Worm (Caenorhabditis elegans) whole organism, young adult: ENCODE results near the gene Y53C12B.1.
A peak's percentile ranks its signal among the peaks of the same experiment; 100 is the strongest.

ENCODE experiments used
- B0019.2 ChIP-seq: fragments of 200-800 bp; sonication (Bioruptor generic); conservative IDR thresholded peaks from 2 replicates; pipeline ENCODE4 v1.3.6; 2022; ENCODE audit warnings: missing genetic modification reagents, missing genetic modification characterization, missing compliant biosample characterization
- B0035.1 ChIP-seq: sonication (generic microtip); optimal IDR thresholded peaks from 2 replicates; lab custom pipeline; 2016; ENCODE audit warnings: missing genetic modification characterization, mild to moderate bottlenecking, missing compliant biosample characterization, missing genotype, missing genetic modification reagents
- B0336.3 ChIP-seq: fragments of 200-800 bp; sonication (Bioruptor generic); IDR thresholded peaks from 2 replicates; pipeline ENCODE4 v1.3.6; 2022; ENCODE audit warnings: missing genetic modification characterization, missing compliant biosample characterization
- F23B12.7 ChIP-seq: sonication (generic microtip); optimal IDR thresholded peaks from 2 replicates; lab custom pipeline; 2017; ENCODE audit warnings: missing genetic modification characterization, mild to moderate bottlenecking, missing compliant biosample characterization, antibody characterized with exemption, moderate library complexity; ENCODE audit not compliant: insufficient read depth
- F39B2.1 ChIP-seq: fragments of 200-800 bp; sonication (Bioruptor generic); IDR thresholded peaks from 2 replicates; pipeline ENCODE4 v1.3.6; 2022; ENCODE audit warnings: missing genetic modification reagents, missing genetic modification characterization, missing compliant biosample characterization
- K11D2.4 ChIP-seq: fragments of 200-800 bp; sonication (Bioruptor generic); IDR thresholded peaks from 2 replicates; pipeline ENCODE4 v1.3.6; 2022; ENCODE audit warnings: missing genetic modification reagents, missing genetic modification characterization, missing compliant biosample characterization
- T26A5.8 ChIP-seq: sonication (generic microtip); optimal IDR thresholded peaks from 2 replicates; lab custom pipeline; 2016; ENCODE audit warnings: missing genetic modification characterization, missing compliant biosample characterization
- Y53F4B.3 ChIP-seq: fragments of 200-800 bp; sonication (Bioruptor generic); IDR thresholded peaks from 2 replicates; pipeline ENCODE4 v1.3.6; 2022; ENCODE audit warnings: missing genetic modification reagents, missing genetic modification characterization, missing compliant biosample characterization
- Y79H2A.3 ChIP-seq: fragments of 200-800 bp; sonication (Bioruptor generic); conservative IDR thresholded peaks from 2 replicates; pipeline ENCODE4 v1.3.6; 2022; ENCODE audit warnings: missing genetic modification reagents, missing genetic modification characterization, missing compliant biosample characterization
- aptf-2 ChIP-seq: fragments of 200-800 bp; sonication (Bioruptor generic); conservative IDR thresholded peaks from 2 replicates; pipeline ENCODE4 v1.3.6; 2022; ENCODE audit warnings: missing genetic modification reagents, missing genetic modification characterization, missing compliant biosample characterization
- atf-7 ChIP-seq: sonication (generic microtip); optimal IDR thresholded peaks from 2 replicates; lab custom pipeline; 2017; ENCODE audit warnings: mild to moderate bottlenecking, missing genetic modification characterization, missing compliant biosample characterization
- athp-1 ChIP-seq: sonication (generic microtip); optimal IDR thresholded peaks from 2 replicates; lab custom pipeline; 2017; ENCODE audit warnings: mild to moderate bottlenecking, missing genetic modification characterization, missing compliant biosample characterization
- attf-6 ChIP-seq: fragments of 200-800 bp; sonication (Bioruptor generic); IDR thresholded peaks from 2 replicates; pipeline ENCODE4 v1.3.6; 2022; ENCODE audit warnings: missing genetic modification reagents, missing genetic modification characterization, missing compliant biosample characterization
- bed-1 ChIP-seq: fragments of 200-800 bp; sonication (Bioruptor generic); IDR thresholded peaks from 2 replicates; pipeline ENCODE4 v1.3.6; 2022; ENCODE audit warnings: missing genetic modification reagents, missing genetic modification characterization, missing compliant biosample characterization
- cebp-2 ChIP-seq: fragments of 200-800 bp; sonication (Bioruptor generic); IDR thresholded peaks from 2 replicates; pipeline ENCODE4 v1.3.6; 2022; ENCODE audit warnings: missing genetic modification characterization, missing compliant biosample characterization
- ceh-79 ChIP-seq: sonication (generic microtip); optimal IDR thresholded peaks from 2 replicates; lab custom pipeline; 2017; ENCODE audit warnings: mild to moderate bottlenecking, missing genetic modification characterization, missing compliant biosample characterization
- dpl-1 ChIP-seq: fragments of 150-350 bp; optimal IDR thresholded peaks from 2 replicates; lab custom pipeline; 2014; ENCODE audit warnings: missing biosample characterization, missing genetic modification reagents, missing genetic modification characterization
- egl-44 ChIP-seq: fragments of 200-800 bp; sonication (Bioruptor generic); IDR thresholded peaks from 2 replicates; pipeline ENCODE4 v1.3.6; 2022; ENCODE audit warnings: missing genetic modification reagents, missing genetic modification characterization, missing compliant biosample characterization
- ets-4 ChIP-seq: fragments of 200-800 bp; sonication (Bioruptor generic); optimal IDR thresholded peaks from 2 replicates; lab custom pipeline; 2018; ENCODE audit warnings: mild to moderate bottlenecking, missing genetic modification characterization, missing compliant biosample characterization
- gei-17 ChIP-seq: fragments of 200-800 bp; sonication (Bioruptor generic); optimal IDR thresholded peaks from 2 replicates; lab custom pipeline; 2018; ENCODE audit warnings: mild to moderate bottlenecking, missing genetic modification characterization, missing compliant biosample characterization
- hmg-1.2 ChIP-seq: fragments of 200-800 bp; sonication (Bioruptor generic); IDR thresholded peaks from 2 replicates; pipeline ENCODE4 v1.3.6; 2022; ENCODE audit warnings: missing genetic modification reagents, missing genetic modification characterization, missing compliant biosample characterization
- let-607 ChIP-seq, 2 experiments: fragments of 200-800 bp in 1 of 2; sonication (Bioruptor generic) in 1 of 2; sonication (generic microtip) in 1 of 2; optimal IDR thresholded peaks; 2 replicates each; lab custom pipeline; 2016 to 2018; ENCODE audit warnings: mild to moderate bottlenecking in 2 of 2, missing compliant biosample characterization in 2 of 2, missing genetic modification characterization in 2 of 2, moderate library complexity in 2 of 2, missing genotype in 1 of 2
- lin-35 ChIP-seq, 3 experiments: fragments of 150-350 bp in 2 of 3; sonication (generic microtip) in 1 of 3; optimal IDR thresholded peaks; 2 replicates each; lab custom pipeline; 2014 to 2018; ENCODE audit warnings: missing biosample characterization in 3 of 3, missing genetic modification characterization in 3 of 3, missing genetic modification reagents in 3 of 3
- lir-1 ChIP-seq: fragments of 200-800 bp; sonication (Bioruptor generic); conservative IDR thresholded peaks from 2 replicates; pipeline ENCODE4 v1.3.6; 2022; ENCODE audit warnings: missing genetic modification reagents, missing genetic modification characterization, missing compliant biosample characterization
- lsl-1 ChIP-seq: fragments of 200-800 bp; sonication (Bioruptor generic); optimal IDR thresholded peaks from 2 replicates; lab custom pipeline; 2018; ENCODE audit warnings: mild to moderate bottlenecking, missing genetic modification characterization, moderate library complexity, missing compliant biosample characterization
- lsy-27 ChIP-seq: sonication (generic microtip); optimal IDR thresholded peaks from 2 replicates; lab custom pipeline; 2017; ENCODE audit warnings: missing genetic modification characterization, mild to moderate bottlenecking, missing compliant biosample characterization, antibody characterized with exemption, missing genotype, borderline replicate concordance; ENCODE audit not compliant: insufficient read depth
- madf-10 ChIP-seq: sonication (generic microtip); optimal IDR thresholded peaks from 2 replicates; lab custom pipeline; 2016; ENCODE audit warnings: mild to moderate bottlenecking, missing genetic modification characterization, missing compliant biosample characterization
- madf-6 ChIP-seq: fragments of 200-800 bp; sonication (Bioruptor generic); IDR thresholded peaks from 2 replicates; pipeline ENCODE4 v1.3.6; 2022; ENCODE audit warnings: missing genetic modification reagents, missing genetic modification characterization, missing compliant biosample characterization
- mcd-1 ChIP-seq: fragments of 200-800 bp; sonication (Bioruptor generic); IDR thresholded peaks from 2 replicates; pipeline ENCODE4 v1.3.6; 2022; ENCODE audit warnings: missing genetic modification reagents, missing genetic modification characterization, missing compliant biosample characterization
- mel-28 ChIP-seq: sonication (generic microtip); optimal IDR thresholded peaks from 2 replicates; lab custom pipeline; 2016; ENCODE audit warnings: borderline replicate concordance, mild to moderate bottlenecking, missing genetic modification characterization, missing compliant biosample characterization
- mes-4 ChIP-seq: sonication (generic microtip); optimal IDR thresholded peaks from 2 replicates; lab custom pipeline; 2016; ENCODE audit warnings: missing genotype, missing genetic modification characterization, missing compliant biosample characterization
- mxl-1 ChIP-seq: sonication (generic microtip); optimal IDR thresholded peaks from 2 replicates; lab custom pipeline; 2016; ENCODE audit warnings: missing genetic modification characterization, missing compliant biosample characterization
- nfya-2 ChIP-seq: fragments of 200-800 bp; sonication (Bioruptor generic); IDR thresholded peaks from 2 replicates; pipeline ENCODE4 v1.3.6; 2022; ENCODE audit warnings: missing genetic modification reagents, missing genetic modification characterization, missing compliant biosample characterization
- nfyb-1 ChIP-seq: fragments of 200-800 bp; sonication (Bioruptor generic); IDR thresholded peaks from 2 replicates; pipeline ENCODE4 v1.3.6; 2022; ENCODE audit warnings: missing genetic modification reagents, missing genetic modification characterization, missing compliant biosample characterization
- nhr-27 ChIP-seq: fragments of 200-800 bp; sonication (Bioruptor generic); optimal IDR thresholded peaks from 2 replicates; lab custom pipeline; 2018; ENCODE audit warnings: mild to moderate bottlenecking, missing genetic modification characterization, moderate library complexity, missing compliant biosample characterization
- pha-4 ChIP-seq: fragments of 150-350 bp; sonication (generic microtip); optimal IDR thresholded peaks from 2 replicates; lab custom pipeline; 2014; ENCODE audit warnings: missing biosample characterization, missing genetic modification reagents, missing genetic modification characterization
- rpc-1 ChIP-seq, 2 experiments: fragments of 150-350 bp in 1 of 2; sonication (generic microtip) in 1 of 2; optimal IDR thresholded peaks; 2 replicates each; lab custom pipeline; 2014 to 2018; ENCODE audit warnings: missing biosample characterization in 1 of 2, missing genetic modification characterization in 1 of 2, missing genetic modification reagents in 1 of 2, missing genotype in 1 of 2
- sea-2 ChIP-seq: fragments of 200-800 bp; sonication (Bioruptor generic); IDR thresholded peaks from 2 replicates; pipeline ENCODE4 v1.3.6; 2022; ENCODE audit warnings: missing genetic modification characterization, missing compliant biosample characterization
- snpc-1.3 ChIP-seq: sonication (generic microtip); optimal IDR thresholded peaks from 2 replicates; lab custom pipeline; 2017; ENCODE audit warnings: missing genetic modification characterization, mild to moderate bottlenecking, missing compliant biosample characterization, antibody characterized with exemption, moderate library complexity, missing genotype, missing genetic modification reagents; ENCODE audit not compliant: insufficient read depth
- tbx-9 ChIP-seq: sonication (generic microtip); optimal IDR thresholded peaks from 2 replicates; lab custom pipeline; 2016; ENCODE audit warnings: borderline replicate concordance, missing genetic modification characterization, inconsistent platforms, missing compliant biosample characterization
- unc-130 ChIP-seq: sonication (generic microtip); optimal IDR thresholded peaks from 2 replicates; lab custom pipeline; 2016; ENCODE audit warnings: missing genetic modification reagents, missing genetic modification characterization, missing compliant biosample characterization
- xnd-1 ChIP-seq: sonication (generic microtip); optimal IDR thresholded peaks from 2 replicates; lab custom pipeline; 2016; ENCODE audit warnings: missing genotype, missing genetic modification reagents, missing genetic modification characterization, missing compliant biosample characterization
- zfh-2 ChIP-seq: fragments of 200-800 bp; sonication (Bioruptor generic); conservative IDR thresholded peaks from 2 replicates; pipeline ENCODE4 v1.3.6; 2022; ENCODE audit warnings: missing genetic modification reagents, missing genetic modification characterization, missing compliant biosample characterization
- zim-3 ChIP-seq: sonication (generic microtip); optimal IDR thresholded peaks from 2 replicates; lab custom pipeline; 2017; ENCODE audit warnings: mild to moderate bottlenecking, missing genetic modification characterization, moderate library complexity, missing compliant biosample characterization
- ztf-18 ChIP-seq: sonication (generic microtip); optimal IDR thresholded peaks from 2 replicates; lab custom pipeline; 2016; ENCODE audit warnings: missing genotype, mild to moderate bottlenecking, missing genetic modification characterization, missing compliant biosample characterization
- ztf-28 ChIP-seq: fragments of 200-800 bp; sonication (Bioruptor generic); IDR thresholded peaks from 2 replicates; pipeline ENCODE4 v1.3.6; 2022; ENCODE audit warnings: missing genetic modification reagents, missing genetic modification characterization, missing compliant biosample characterization
- ztf-6 ChIP-seq: fragments of 200-800 bp; sonication (Bioruptor generic); IDR thresholded peaks from 2 replicates; pipeline ENCODE4 v1.3.6; 2022; ENCODE audit warnings: missing genetic modification reagents, missing genetic modification characterization, missing compliant biosample characterization

The Y53C12B.1 gene

DNA sequence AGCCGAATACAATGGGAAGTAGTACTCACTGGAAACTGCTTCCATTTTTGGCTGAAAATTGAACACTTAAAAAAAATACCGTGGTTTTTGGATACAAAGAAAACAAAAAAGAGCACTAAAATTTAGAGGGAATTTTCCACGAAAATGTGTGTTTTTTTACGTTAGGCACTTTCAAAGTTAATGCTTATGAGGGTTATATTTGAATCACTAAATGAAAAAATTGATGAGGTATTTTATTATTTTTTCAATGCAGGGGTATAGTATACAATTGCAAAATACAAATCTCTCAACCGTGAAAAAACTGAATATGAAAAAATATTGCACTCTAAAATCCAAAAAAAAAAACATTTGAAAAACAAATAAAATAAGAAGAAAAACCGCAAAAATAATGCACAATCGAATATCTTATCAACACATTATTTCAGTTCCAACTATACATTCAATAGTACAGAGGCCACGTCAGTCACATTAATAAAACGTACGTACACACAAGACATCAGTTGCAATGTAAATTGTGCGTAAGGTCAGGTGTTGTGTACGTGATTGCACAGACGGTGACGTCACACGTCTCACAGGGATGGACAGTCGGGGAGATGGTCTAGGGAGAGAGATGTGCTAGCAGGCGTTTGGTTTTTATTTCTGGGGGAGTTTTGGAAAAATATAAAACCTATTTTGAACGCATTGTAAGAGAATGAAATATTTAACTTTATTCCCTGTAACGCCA, 24.1 kb upstream of the Y53C12B.1 start, which contains the start of gene aqp-10 (continued):
- TF ChIP-seq mxl-1 (tag; lab: Kevin White, UChicago) (no peak), lin-35 (GFP tag; optimal IDR thresholded peaks at IDR 0.05; lab: Kevin White, UChicago) (no peak), ceh-79 (tag; lab: Kevin White, UChicago) (no peak), nfyb-1 (GFP tag; lab: Robert Waterston, UW) (0 out of 2 replicates have a peak, but pooled peaks have one; percentile 41), ztf-28 (no peak), lsl-1 (GFP tag; lab: Kevin White, UChicago) (no peak), xnd-1 (tag; lab: Kevin White, UChicago) (no peak), gei-17 (GFP tag; lab: Kevin White, UChicago) (no peak), athp-1 (tag; lab: Kevin White, UChicago) (no peak), unc-130 (GFP tag; lab: Kevin White, UChicago) (no peak), Y79H2A.3 (GFP tag; lab: Robert Waterston, UW) (no peak), bed-1 (GFP tag; lab: Robert Waterston, UW) (no peak), ets-4 (GFP tag; lab: Kevin White, UChicago) (no peak), nhr-27 (tag; lab: Kevin White, UChicago) (no peak), lsy-27 (tag; lab: Kevin White, UChicago) (no peak), mes-4 (no peak), egl-44 (GFP tag; lab: Robert Waterston, UW) (no peak), B0336.3 (GFP tag; lab: Robert Waterston, UW) (0 out of 2 replicates have a peak, but pooled peaks have one; percentile 30), rpc-1 (optimal IDR thresholded peaks at IDR 0.05; lab: Kevin White, UChicago) (no peak), rpc-1 (tag; optimal IDR thresholded peaks at IDR 0.05; lab: Kevin White, UChicago) (no peak), madf-6 (no peak), lir-1 (no peak), tbx-9 (no peak), atf-7 (tag; lab: Kevin White, UChicago) (peak; percentile 54), hmg-1.2 (GFP tag; lab: Robert Waterston, UW) (0 out of 2 replicates have a peak, but pooled peaks have one; percentile 14), sea-2 (GFP tag; lab: Robert Waterston, UW) (no peak), ztf-6 (GFP tag; lab: Robert Waterston, UW) (no peak), let-607 (tag; optimal IDR thresholded peaks at IDR 0.05; lab: Kevin White, UChicago) (peak; percentile 95), K11D2.4 (GFP tag; lab: Robert Waterston, UW) (no peak), nfya-2 (GFP tag; lab: Robert Waterston, UW) (no peak), snpc-1.3 (no peak), zfh-2 (GFP tag; lab: Robert Waterston, UW) (no peak), F39B2.1 (GFP tag; lab: Robert Waterston, UW) (no peak), F23B12.7 (no peak), madf-10 (tag; lab: Kevin White, UChicago) (peak; percentile 6), ztf-18 (no peak), zim-3 (tag; lab: Kevin White, UChicago) (no peak), mcd-1 (GFP tag; lab: Robert Waterston, UW) (0 out of 2 replicates have a peak, but pooled peaks have one; percentile 26), dpl-1 (GFP tag; lab: Kevin White, UChicago) (no peak), T26A5.8 (tag; lab: Kevin White, UChicago) (no peak), B0019.2 (GFP tag; lab: Robert Waterston, UW) (no peak), aptf-2 (no peak), mel-28 (no peak), B0035.1 (tag; lab: Kevin White, UChicago) (no peak), attf-6 (no peak), pha-4 (no peak), Y53F4B.3 (no peak), cebp-2 (GFP tag; lab: Robert Waterston, UW) (no peak)
